Worm (Caenorhabditis elegans): ENCODE results near the gene rif-1.2.

DNA sequence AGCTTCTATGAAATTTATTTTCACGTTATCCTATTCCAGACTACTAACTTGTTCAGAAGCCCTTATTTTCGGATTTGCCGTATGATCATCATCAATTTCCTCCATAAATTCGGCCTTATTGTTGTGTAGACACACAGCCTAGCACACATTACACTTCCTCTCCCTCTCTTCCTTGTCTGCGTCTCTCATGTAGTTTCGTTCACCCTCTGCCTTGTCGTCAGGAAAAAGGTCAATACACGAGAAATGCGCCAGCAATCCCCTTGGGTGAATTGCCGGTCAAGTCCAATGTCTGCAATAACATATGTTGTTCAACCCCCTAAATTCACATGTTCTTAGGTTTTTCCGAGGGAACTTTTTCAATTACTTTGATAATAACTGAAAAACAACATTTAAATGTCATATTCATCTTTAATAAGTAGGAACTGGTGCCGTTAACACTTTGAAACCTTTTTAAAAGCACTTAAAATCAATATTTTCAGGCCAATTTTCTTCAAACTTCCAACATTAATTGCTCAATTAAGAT lies 22.6 kb upstream of the rif-1.2 start, which contains the start of gene F17E5.2:
- TF ChIP-seq lin-13 (GFP tag; optimal IDR thresholded peaks at IDR 0.05) (peak; percentile 96), mbf-1 (tag; optimal IDR thresholded peaks at IDR 0.05) (no peak), alr-1 (tag; optimal IDR thresholded peaks at IDR 0.05) (no peak), dmd-4 (tag; optimal IDR thresholded peaks at IDR 0.05) (no peak), snpc-4 (tag; optimal IDR thresholded peaks at IDR 0.05) (peak; percentile 83)
